Worm (Caenorhabditis elegans) whole organism, mixed stage, embryonic: Measurements from ENCODE around the gene grld-1.

Source experiments
- M03D4.4 ChIP-seq: sonication (generic microtip); optimal IDR thresholded peaks from 2 replicates; lab custom pipeline; 2017; ENCODE audit warnings: mild to moderate bottlenecking, missing genetic modification characterization, missing compliant biosample characterization
- bed-3 ChIP-seq: fragments of 200-800 bp; sonication (Bioruptor generic); optimal IDR thresholded peaks from 3 replicates; lab custom pipeline; 2018; ENCODE audit warnings: mild to moderate bottlenecking, missing genetic modification characterization, moderate library complexity, missing compliant biosample characterization
- blmp-1 ChIP-seq: fragments of 150-350 bp; optimal IDR thresholded peaks from 2 replicates; lab custom pipeline; 2014; ENCODE audit warnings: missing biosample characterization, missing genetic modification characterization
- ceh-39 ChIP-seq: fragments of 150-350 bp; optimal IDR thresholded peaks from 2 replicates; lab custom pipeline; 2014; ENCODE audit warnings: missing biosample characterization, missing genetic modification characterization
- ceh-43 ChIP-seq: fragments of 200-800 bp; sonication (Bioruptor generic); optimal IDR thresholded peaks from 2 replicates; lab custom pipeline; 2018; ENCODE audit warnings: mild to moderate bottlenecking, missing genetic modification characterization, moderate library complexity, missing compliant biosample characterization
- ceh-83 ChIP-seq: fragments of 200-800 bp; sonication (Bioruptor generic); optimal IDR thresholded peaks from 2 replicates; lab custom pipeline; 2018; ENCODE audit warnings: mild to moderate bottlenecking, missing genetic modification characterization, missing compliant biosample characterization
- ces-1 ChIP-seq: fragments of 150-350 bp; optimal IDR thresholded peaks from 2 replicates; lab custom pipeline; 2014; ENCODE audit warnings: missing biosample characterization, missing genetic modification reagents, missing genetic modification characterization
- cnd-1 ChIP-seq: fragments of 200-800 bp; sonication (Bioruptor generic); optimal IDR thresholded peaks from 2 replicates; lab custom pipeline; 2018; ENCODE audit warnings: mild to moderate bottlenecking, missing genetic modification characterization, missing compliant biosample characterization
- drap-1 ChIP-seq: fragments of 200-800 bp; sonication (Bioruptor generic); optimal IDR thresholded peaks from 3 replicates; lab custom pipeline; 2018; ENCODE audit warnings: mild to moderate bottlenecking, missing genetic modification characterization, missing compliant biosample characterization
- elt-1 ChIP-seq: sonication (generic microtip); optimal IDR thresholded peaks from 2 replicates; lab custom pipeline; 2017; ENCODE audit warnings: missing genetic modification characterization, mild to moderate bottlenecking, missing compliant biosample characterization, antibody characterized with exemption, moderate library complexity, borderline replicate concordance; ENCODE audit not compliant: insufficient read depth
- elt-3 ChIP-seq: fragments of 150-350 bp; optimal IDR thresholded peaks from 2 replicates; lab custom pipeline; 2014; ENCODE audit warnings: missing biosample characterization, missing genetic modification characterization
- flh-1 ChIP-seq: fragments of 200-800 bp; sonication (Bioruptor generic); optimal IDR thresholded peaks from 2 replicates; lab custom pipeline; 2018; ENCODE audit warnings: mild to moderate bottlenecking, missing genetic modification characterization, moderate library complexity, missing compliant biosample characterization
- ham-2 ChIP-seq: fragments of 200-800 bp; sonication (Bioruptor generic); optimal IDR thresholded peaks from 2 replicates; lab custom pipeline; 2018; ENCODE audit warnings: mild to moderate bottlenecking, missing genetic modification characterization, missing compliant biosample characterization
- hlh-1 ChIP-seq: fragments of 150-350 bp; optimal IDR thresholded peaks from 2 replicates; lab custom pipeline; 2014; ENCODE audit warnings: missing biosample characterization, missing genetic modification reagents, missing genetic modification characterization
- lin-13 ChIP-seq: fragments of 150-350 bp; optimal IDR thresholded peaks from 2 replicates; lab custom pipeline; 2014; ENCODE audit warnings: missing biosample characterization, missing genetic modification characterization
- lin-32 ChIP-seq: fragments of 200-800 bp; sonication (Bioruptor generic); optimal IDR thresholded peaks from 2 replicates; lab custom pipeline; 2018; ENCODE audit warnings: mild to moderate bottlenecking, missing genetic modification characterization, missing compliant biosample characterization
- lsy-2 ChIP-seq: fragments of 150-350 bp; optimal IDR thresholded peaks from 2 replicates; lab custom pipeline; 2014; ENCODE audit warnings: missing biosample characterization, missing genetic modification characterization
- mab-5 ChIP-seq: fragments of 150-350 bp; optimal IDR thresholded peaks from 2 replicates; lab custom pipeline; 2014; ENCODE audit warnings: missing biosample characterization, missing genetic modification characterization
- mep-1 ChIP-seq: fragments of 150-350 bp; optimal IDR thresholded peaks from 2 replicates; lab custom pipeline; 2017; ENCODE audit warnings: missing biosample characterization, missing genetic modification reagents, missing genetic modification characterization, inconsistent platforms
- mls-2 ChIP-seq: sonication (generic microtip); optimal IDR thresholded peaks from 2 replicates; lab custom pipeline; 2016; ENCODE audit warnings: mild to moderate bottlenecking, missing genetic modification characterization, moderate library complexity, missing compliant biosample characterization
- nhr-12 ChIP-seq: fragments of 150-350 bp; optimal IDR thresholded peaks from 2 replicates; lab custom pipeline; 2014; ENCODE audit warnings: missing biosample characterization, missing genetic modification characterization
- nhr-2 ChIP-seq: fragments of 150-350 bp; optimal IDR thresholded peaks from 2 replicates; lab custom pipeline; 2014; ENCODE audit warnings: missing biosample characterization, missing genetic modification characterization
- nhr-237 ChIP-seq: fragments of 150-350 bp; optimal IDR thresholded peaks from 2 replicates; lab custom pipeline; 2014; ENCODE audit warnings: missing biosample characterization, missing genetic modification characterization
- nhr-28 ChIP-seq: fragments of 150-350 bp; optimal IDR thresholded peaks from 2 replicates; lab custom pipeline; 2014; ENCODE audit warnings: missing biosample characterization, missing genetic modification characterization
- nhr-76 ChIP-seq: sonication (generic microtip); optimal IDR thresholded peaks from 2 replicates; lab custom pipeline; 2017; ENCODE audit warnings: missing biosample characterization, missing genetic modification characterization
- pha-4 ChIP-seq: fragments of 150-350 bp; optimal IDR thresholded peaks from 2 replicates; lab custom pipeline; 2018; ENCODE audit warnings: missing biosample characterization, missing genetic modification reagents, missing genetic modification characterization
- sem-2 ChIP-seq: fragments of 200-800 bp; sonication (Bioruptor generic); optimal IDR thresholded peaks from 2 replicates; lab custom pipeline; 2018; ENCODE audit warnings: mild to moderate bottlenecking, missing genetic modification characterization, missing compliant biosample characterization
- snpc-4 ChIP-seq: fragments of 150-350 bp; optimal IDR thresholded peaks from 2 replicates; lab custom pipeline; 2014; ENCODE audit warnings: missing biosample characterization, missing genetic modification characterization
- sptf-1 ChIP-seq: sonication (generic microtip); optimal IDR thresholded peaks from 2 replicates; lab custom pipeline; 2017; ENCODE audit warnings: mild to moderate bottlenecking, missing genetic modification characterization, moderate library complexity, missing compliant biosample characterization
- tbx-8 ChIP-seq: fragments of 200-800 bp; sonication (Bioruptor generic); optimal IDR thresholded peaks from 2 replicates; lab custom pipeline; 2018; ENCODE audit warnings: mild to moderate bottlenecking, missing genetic modification characterization, moderate library complexity, missing compliant biosample characterization
- unc-120 ChIP-seq: sonication (generic microtip); optimal IDR thresholded peaks from 2 replicates; lab custom pipeline; 2017; ENCODE audit warnings: missing genetic modification characterization, missing compliant biosample characterization; ENCODE audit not compliant: poor library complexity, severe bottlenecking
- unc-39 ChIP-seq: fragments of 150-350 bp; optimal IDR thresholded peaks from 2 replicates; lab custom pipeline; 2014; ENCODE audit warnings: missing biosample characterization, missing genetic modification characterization
- unc-62 ChIP-seq: fragments of 150-350 bp; optimal IDR thresholded peaks from 2 replicates; lab custom pipeline; 2014; ENCODE audit warnings: missing biosample characterization, missing genetic modification reagents, missing genetic modification characterization
- zip-8 ChIP-seq: fragments of 150-350 bp; optimal IDR thresholded peaks from 2 replicates; lab custom pipeline; 2014; ENCODE audit warnings: missing biosample characterization, missing genetic modification characterization
- ztf-11 ChIP-seq: fragments of 150-350 bp; optimal IDR thresholded peaks from 2 replicates; lab custom pipeline; 2014; ENCODE audit warnings: missing biosample characterization, missing genetic modification characterization

The grld-1 gene

ce11 chrIV:149794-150193 is 24.1 kb upstream of the grld-1 start:
- TF ChIP-seq elt-1 (tag; lab: Kevin White, UChicago) (peak; percentile 59), ceh-39 (tag; lab: Kevin White, UChicago) (no peak), blmp-1 (tag; lab: Kevin White, UChicago) (no peak), zip-8 (peak; percentile 29), unc-62 (GFP tag; lab: Kevin White, UChicago) (peak; percentile 12), nhr-2 (tag; lab: Kevin White, UChicago) (peak; percentile 95)

DNA sequence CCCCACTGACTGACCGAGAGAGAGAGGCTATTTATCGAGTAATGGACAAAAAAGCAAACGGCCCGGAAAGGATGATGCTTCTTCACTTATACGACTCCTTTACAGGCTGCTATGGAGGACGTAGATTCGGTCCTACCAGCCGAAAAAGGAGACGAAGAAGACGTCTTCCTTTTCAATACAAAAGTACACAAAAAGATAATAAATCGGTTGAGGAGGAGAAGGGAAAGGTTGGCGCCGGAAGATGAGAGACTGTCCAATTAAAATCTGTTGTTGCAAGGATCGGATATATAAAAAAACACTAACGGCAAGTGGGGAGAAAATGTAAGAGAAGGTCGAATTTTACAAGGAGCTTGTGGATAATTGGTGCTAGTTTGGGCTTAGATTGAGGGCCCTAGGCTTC is 23.0 kb upstream of the grld-1 start:
- TF ChIP-seq ceh-83 (no peak), unc-120 (tag; lab: Kevin White, UChicago) (no peak), ztf-11 (no peak)

DNA sequence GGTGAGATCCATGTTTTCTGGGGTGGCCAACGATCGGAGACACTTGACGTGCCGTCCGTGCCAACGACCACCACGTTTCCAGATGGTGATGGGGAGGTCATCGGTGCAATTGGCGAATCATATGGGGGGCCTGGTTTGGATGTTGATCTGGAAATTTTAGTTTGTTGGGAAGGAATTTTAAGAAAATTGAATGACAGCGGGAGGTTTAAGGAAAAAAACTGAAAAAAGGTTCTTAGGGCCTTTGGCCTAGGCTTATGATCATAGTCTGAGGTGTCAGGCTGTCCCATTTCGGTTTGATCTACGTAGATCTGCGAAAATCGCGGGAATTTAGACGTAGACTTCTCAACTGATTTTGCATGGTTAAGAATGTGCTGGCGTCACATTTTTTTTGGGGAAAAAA is 22.1 kb upstream of the grld-1 start, which contains the start of gene col-99:
col-99 (minus strand) TSS at position 101 of the 400 bp plus-strand sequence.
- TF ChIP-seq unc-62 (GFP tag; lab: Kevin White, UChicago) (no peak), zip-8 (no peak), sem-2 (GFP tag; lab: Kevin White, UChicago) (no peak), mls-2 (no peak), pha-4 (no peak), mab-5 (tag; lab: Kevin White, UChicago) (no peak), ceh-39 (tag; lab: Kevin White, UChicago) (no peak), drap-1 (GFP tag; lab: Kevin White, UChicago) (no peak), tbx-8 (GFP tag; lab: Kevin White, UChicago) (no peak), ham-2 (GFP tag; lab: Kevin White, UChicago) (no peak), lin-13 (tag; lab: Kevin White, UChicago) (no peak), hlh-1 (tag; lab: Kevin White, UChicago) (no peak), lin-32 (no peak), nhr-2 (tag; lab: Kevin White, UChicago) (no peak)

DNA sequence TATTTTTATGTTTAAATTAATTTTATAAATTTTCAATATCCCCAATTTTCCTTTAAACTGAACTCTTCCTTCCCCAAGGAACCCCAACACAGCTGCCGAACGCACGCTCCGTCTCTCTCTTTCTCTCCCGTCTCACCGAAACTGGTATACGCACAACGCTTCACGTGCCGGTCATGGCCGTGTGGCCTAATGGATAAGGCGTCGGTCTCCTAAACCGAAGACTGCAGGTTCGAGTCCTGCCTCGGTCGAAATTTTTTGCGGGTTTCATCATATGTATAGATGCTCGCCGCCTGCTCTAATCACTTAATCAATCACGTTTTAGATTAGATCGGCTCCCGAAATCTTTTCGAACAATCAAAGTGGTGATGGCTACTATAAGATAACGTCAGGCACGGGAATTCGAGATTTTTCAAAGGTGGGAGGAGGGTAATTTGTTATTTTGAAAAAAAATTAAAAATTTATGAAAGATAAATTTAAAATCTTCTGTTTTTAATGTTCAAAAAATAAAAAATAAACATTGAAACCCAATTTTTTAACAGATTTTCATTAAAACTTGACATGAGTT is 18.2 kb upstream of the grld-1 start:
- no peak for TF ChIP-seq nhr-2 (tag; lab: Kevin White, UChicago)
- no peak for TF ChIP-seq blmp-1 (tag; lab: Kevin White, UChicago)
- peak; percentile 81 for TF ChIP-seq hlh-1 (tag; lab: Kevin White, UChicago)
- TF ChIP-seq lsy-2 (tag; lab: Kevin White, UChicago): peak; percentile 61
- TF ChIP-seq drap-1 (GFP tag; lab: Kevin White, UChicago): peak; percentile 96
- TF ChIP-seq bed-3 (GFP tag; lab: Kevin White, UChicago): peak; percentile 91
- TF ChIP-seq elt-1 (tag; lab: Kevin White, UChicago): peak; percentile 38
- peak; percentile 93 for TF ChIP-seq ham-2 (GFP tag; lab: Kevin White, UChicago)
- peak; percentile 34 for TF ChIP-seq nhr-12
- peak; percentile 55 for TF ChIP-seq ces-1 (GFP tag; lab: Kevin White, UChicago)
- TF ChIP-seq mep-1: peak; percentile 56
- TF ChIP-seq nhr-28 (tag; lab: Kevin White, UChicago): no peak
- TF ChIP-seq mls-2: peak; percentile 97
- peak; percentile 91 for TF ChIP-seq tbx-8 (GFP tag; lab: Kevin White, UChicago)
- TF ChIP-seq mab-5 (tag; lab: Kevin White, UChicago): no peak
- TF ChIP-seq zip-8: no peak
- no peak for TF ChIP-seq nhr-76
- peak; percentile 97 for TF ChIP-seq cnd-1 (tag; lab: Kevin White, UChicago)
- peak; percentile 92 for TF ChIP-seq lin-32
- TF ChIP-seq unc-39 (tag; lab: Kevin White, UChicago): no peak
- TF ChIP-seq nhr-237 (tag; lab: Kevin White, UChicago): no peak
- TF ChIP-seq pha-4: no peak
- no peak for TF ChIP-seq snpc-4 (tag; lab: Kevin White, UChicago)
- TF ChIP-seq sptf-1 (tag; lab: Kevin White, UChicago): peak; percentile 98
- TF ChIP-seq sem-2 (GFP tag; lab: Kevin White, UChicago): peak; percentile 92
- TF ChIP-seq M03D4.4 (tag; lab: Kevin White, UChicago): peak; percentile 96
- peak; percentile 98 for TF ChIP-seq ceh-83
- TF ChIP-seq flh-1: peak; percentile 88
- TF ChIP-seq ztf-11: peak; percentile 50
- TF ChIP-seq unc-120 (tag; lab: Kevin White, UChicago): peak; percentile 96
- TF ChIP-seq lin-13 (tag; lab: Kevin White, UChicago): peak; percentile 76
- TF ChIP-seq ceh-39 (tag; lab: Kevin White, UChicago): peak; percentile 22
- peak; percentile 63 for TF ChIP-seq unc-62 (GFP tag; lab: Kevin White, UChicago)
- TF ChIP-seq elt-3 (tag; lab: Kevin White, UChicago): peak; percentile 34
- peak; percentile 94 for TF ChIP-seq ceh-43 (GFP tag; lab: Kevin White, UChicago)
